Worm (Caenorhabditis elegans) whole organism, L3 larva: Measurements from ENCODE around the gene B0507.2.

Source experiments
- ama-1 ChIP-seq: fragments of 150-350 bp; optimal IDR thresholded peaks from 2 replicates; lab custom pipeline; 2018
- ceh-82 ChIP-seq: fragments of 150-350 bp; optimal IDR thresholded peaks from 2 replicates; lab custom pipeline; 2014; ENCODE audit warnings: missing biosample characterization, missing genetic modification characterization
- mml-1 ChIP-seq: fragments of 150-350 bp; sonication (generic microtip); optimal IDR thresholded peaks from 3 replicates; lab custom pipeline; 2014; ENCODE audit warnings: missing biosample characterization, missing genetic modification characterization
- nhr-237 ChIP-seq: fragments of 150-350 bp; optimal IDR thresholded peaks from 2 replicates; lab custom pipeline; 2014; ENCODE audit warnings: missing biosample characterization, missing genetic modification characterization
- nhr-28 ChIP-seq: fragments of 150-350 bp; optimal IDR thresholded peaks from 2 replicates; lab custom pipeline; 2014; ENCODE audit warnings: missing biosample characterization, missing genetic modification characterization
- nhr-76 ChIP-seq: fragments of 150-350 bp; sonication (generic microtip); optimal IDR thresholded peaks from 5 replicates; lab custom pipeline; 2014; ENCODE audit warnings: missing biosample characterization, missing genetic modification characterization
- skn-1 ChIP-seq: fragments of 150-350 bp; optimal IDR thresholded peaks from 2 replicates; lab custom pipeline; 2014; ENCODE audit warnings: missing biosample characterization, missing genetic modification characterization
- unc-39 ChIP-seq: sonication (generic microtip); optimal IDR thresholded peaks from 4 replicates; lab custom pipeline; 2017; ENCODE audit warnings: missing biosample characterization, missing genetic modification characterization

- TF ChIP-seq mml-1 (no peak), unc-39 (tag; lab: Kevin White, UChicago) (no peak), ama-1 (lab: Kevin White, UChicago) (no peak), ceh-82 (no peak), nhr-28 (no peak), skn-1 (no peak), nhr-237 (tag; lab: Kevin White, UChicago) (no peak), nhr-76 (tag; lab: Kevin White, UChicago) (no peak)
Measured at ce11 chrV:8736369-8736768, 37.8 kb upstream of the B0507.2 start, which contains the start of gene ZC196.3.
